Fruit fly (Drosophila melanogaster) whole organism, pupa: ENCODE results near the gene CG5762.

Experiments used
- CG10348 ChIP-seq: fragments of 200-800 bp; sonication (Bioruptor generic); IDR thresholded peaks from 2 replicates; pipeline ENCODE4 v1.3.6; 2022; ENCODE audit warnings: missing biosample characterization, missing genetic modification characterization
- CG12605 ChIP-seq: fragments of 200-800 bp; sonication (Bioruptor generic); IDR thresholded peaks from 2 replicates; pipeline ENCODE4 v1.3.6; 2022; ENCODE audit warnings: missing biosample characterization, missing genetic modification characterization
- CG13204 ChIP-seq: fragments of 200-800 bp; sonication (Bioruptor generic); optimal IDR thresholded peaks from 2 replicates; lab custom pipeline; 2018; ENCODE audit warnings: missing biosample characterization, mild to moderate bottlenecking, missing genetic modification characterization, moderate library complexity
- CG14655 ChIP-seq: fragments of 200-800 bp; sonication (Bioruptor generic); optimal IDR thresholded peaks from 3 replicates; lab custom pipeline; 2017; ENCODE audit warnings: mild to moderate bottlenecking, missing biosample characterization, missing genetic modification reagents, missing genetic modification characterization
- CG15710 ChIP-seq: fragments of 200-800 bp; sonication (Bioruptor generic); optimal IDR thresholded peaks from 2 replicates; lab custom pipeline; 2018; ENCODE audit warnings: missing biosample characterization, mild to moderate bottlenecking, missing genetic modification characterization, moderate library complexity
- CG17806 ChIP-seq: fragments of 200-800 bp; sonication (Bioruptor generic); optimal IDR thresholded peaks from 2 replicates; lab custom pipeline; 2018; ENCODE audit warnings: missing biosample characterization, mild to moderate bottlenecking, missing genetic modification characterization, moderate library complexity
- CG32121 ChIP-seq: fragments of 200-800 bp; sonication (Bioruptor generic); IDR thresholded peaks from 2 replicates; pipeline ENCODE4 v1.3.6; 2022; ENCODE audit warnings: missing biosample characterization, missing genetic modification characterization
- CG34367 ChIP-seq: fragments of 200-800 bp; sonication (Bioruptor generic); optimal IDR thresholded peaks from 2 replicates; lab custom pipeline; 2018; ENCODE audit warnings: missing biosample characterization, mild to moderate bottlenecking, missing genetic modification characterization
- CG4496 ChIP-seq: fragments of 200-800 bp; sonication (Bioruptor generic); IDR thresholded peaks from 3 replicates; pipeline ENCODE4 v1.3.6; 2022; ENCODE audit warnings: missing biosample characterization, missing genetic modification characterization
- CG8159 ChIP-seq: fragments of 200-800 bp; sonication (Bioruptor generic); optimal IDR thresholded peaks from 3 replicates; lab custom pipeline; 2018; ENCODE audit warnings: missing biosample characterization, mild to moderate bottlenecking, missing genetic modification characterization, moderate library complexity
- CG8301 ChIP-seq: fragments of 200-800 bp; sonication (Bioruptor generic); optimal IDR thresholded peaks from 2 replicates; lab custom pipeline; 2018; ENCODE audit warnings: missing biosample characterization, mild to moderate bottlenecking, missing genetic modification characterization
- CG9948 ChIP-seq: fragments of 200-800 bp; sonication (Bioruptor generic); optimal IDR thresholded peaks from 2 replicates; lab custom pipeline; 2018; ENCODE audit warnings: missing biosample characterization, mild to moderate bottlenecking, missing genetic modification characterization, moderate library complexity
- D1 ChIP-seq: fragments of 200-800 bp; sonication (Bioruptor generic); optimal IDR thresholded peaks from 2 replicates; lab custom pipeline; 2018; ENCODE audit warnings: missing biosample characterization, mild to moderate bottlenecking, missing genetic modification characterization, moderate library complexity
- EcR ChIP-seq: fragments of 200-800 bp; sonication (Bioruptor generic); optimal IDR thresholded peaks from 3 replicates; lab custom pipeline; 2019; ENCODE audit warnings: missing biosample characterization, missing genetic modification characterization, mild to moderate bottlenecking, moderate library complexity, missing genetic modification reagents
- Ets98B ChIP-seq: fragments of 200-800 bp; sonication (Bioruptor generic); IDR thresholded peaks from 2 replicates; pipeline ENCODE4 v1.3.6; 2022; ENCODE audit warnings: missing biosample characterization, missing genetic modification characterization
- Pif1A ChIP-seq: fragments of 200-800 bp; sonication (Bioruptor generic); optimal IDR thresholded peaks from 3 replicates; lab custom pipeline; 2016; ENCODE audit warnings: missing biosample characterization, missing genetic modification characterization
- Pif1B ChIP-seq: fragments of 200-800 bp; sonication (Bioruptor generic); optimal IDR thresholded peaks from 3 replicates; lab custom pipeline; 2016; ENCODE audit warnings: missing biosample characterization, missing genetic modification characterization
- Snoo ChIP-seq: fragments of 200-800 bp; sonication (Bioruptor generic); optimal IDR thresholded peaks from 3 replicates; lab custom pipeline; 2017; ENCODE audit warnings: missing biosample characterization, mild to moderate bottlenecking, missing genetic modification characterization, inconsistent platforms
- fd96Ca ChIP-seq: fragments of 200-800 bp; sonication (Bioruptor generic); IDR thresholded peaks from 3 replicates; pipeline ENCODE4 v1.3.6; 2022; ENCODE audit warnings: missing biosample characterization, missing genetic modification characterization
- gl ChIP-seq: fragments of 200-800 bp; sonication (Bioruptor generic); optimal IDR thresholded peaks from 2 replicates; lab custom pipeline; 2018; ENCODE audit warnings: missing biosample characterization, mild to moderate bottlenecking, missing genetic modification characterization
- rn ChIP-seq: fragments of 200-800 bp; sonication (Bioruptor generic); IDR thresholded peaks from 2 replicates; pipeline ENCODE4 v1.3.6; 2022; ENCODE audit warnings: missing biosample characterization, missing genetic modification characterization

Gene CG5762

DNA sequence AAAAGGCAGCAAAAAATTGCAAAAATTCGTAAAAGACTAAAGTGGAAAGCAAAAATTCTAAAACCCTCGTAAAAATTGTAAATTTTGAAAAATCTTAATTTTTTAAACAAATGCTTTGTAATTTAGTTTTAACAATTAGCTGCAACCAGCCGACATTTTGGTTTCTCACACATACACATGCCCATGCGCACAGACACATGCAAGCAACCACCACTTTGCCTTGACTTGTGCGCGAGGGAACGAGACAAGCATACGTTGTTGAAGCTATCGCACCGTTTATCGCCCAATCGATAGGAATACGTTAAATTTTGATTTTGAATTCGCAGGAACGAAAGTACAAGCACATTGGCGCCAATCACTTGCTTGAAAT, 41.2 kb downstream of the CG5762 start:
- TF ChIP-seq CG4496 (GFP tag; lab: Robert Waterston, UW): no peak
- peak; percentile 12; the same call in 1 of the 2 replicates for TF ChIP-seq Ets98B (GFP tag; lab: Robert Waterston, UW)
- TF ChIP-seq, all 21 proteins: peak for 1

DNA sequence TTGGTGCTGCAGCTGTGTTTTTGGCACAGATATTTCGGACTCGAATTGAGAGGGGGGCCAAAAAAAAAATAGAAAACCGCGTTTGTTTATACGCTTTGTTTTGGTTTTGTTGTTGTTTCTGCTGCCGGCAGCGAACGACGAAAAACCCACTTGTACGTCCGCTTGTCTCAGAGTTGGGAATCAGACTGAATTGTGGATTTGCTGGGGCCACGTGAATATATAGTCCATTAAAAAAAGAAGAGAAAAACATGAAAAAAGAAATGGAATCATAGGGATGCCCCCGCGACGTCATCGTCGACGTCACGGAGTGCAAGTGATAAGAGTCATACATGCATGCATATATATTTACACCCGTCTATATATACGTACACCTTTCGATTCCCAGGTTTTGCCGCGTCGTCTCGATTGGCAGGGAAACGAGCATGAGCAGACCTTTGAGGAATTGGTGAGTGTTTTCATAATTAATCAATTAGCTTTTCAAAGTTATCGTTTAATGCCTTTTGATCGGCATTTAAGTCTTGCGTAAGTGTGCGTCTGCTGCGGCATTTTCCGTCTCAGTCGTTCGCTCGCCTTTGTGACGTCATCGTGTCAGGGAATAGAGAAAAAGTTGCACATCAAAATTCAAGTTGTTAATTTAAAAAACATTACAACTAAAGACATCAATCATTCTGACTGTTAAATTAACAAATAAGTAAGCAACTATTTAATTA, 41.7 kb downstream of the CG5762 start:
- 0 out of 2 replicates have a peak, but pooled peaks have one; percentile 6 for TF ChIP-seq Ets98B (GFP tag; lab: Robert Waterston, UW)
- no peak for TF ChIP-seq CG14655
- TF ChIP-seq Snoo (tag; lab: Kevin White, UChicago): no peak
- TF ChIP-seq CG15710: peak; percentile 9
- no peak for TF ChIP-seq fd96Ca (GFP tag; lab: Robert Waterston, UW)
- no peak for TF ChIP-seq CG9948
- no peak for TF ChIP-seq CG32121 (GFP tag; lab: Robert Waterston, UW)
- no peak for TF ChIP-seq CG34367 (tag; lab: Kevin White, UChicago)
- no peak for TF ChIP-seq CG8159 (tag; lab: Kevin White, UChicago)
- TF ChIP-seq CG13204 (GFP tag; lab: Kevin White, UChicago): no peak
- peak; percentile 32; the same call in 1 of the 2 replicates for TF ChIP-seq CG12605 (GFP tag; lab: Robert Waterston, UW)
- no peak for TF ChIP-seq CG17806
- no peak for TF ChIP-seq Pif1B (GFP tag; lab: Kevin White, UChicago)
- TF ChIP-seq EcR: peak; percentile 71
- TF ChIP-seq CG8301 (tag; lab: Kevin White, UChicago): no peak
- TF ChIP-seq Pif1A: no peak
- TF ChIP-seq gl (tag; lab: Kevin White, UChicago): peak; percentile 39
- no peak for TF ChIP-seq CG10348 (GFP tag; lab: Robert Waterston, UW)
- TF ChIP-seq D1: no peak
- no peak for TF ChIP-seq rn
- 0 out of 3 replicates have a peak, but pooled peaks have one; percentile 15 for TF ChIP-seq CG4496 (GFP tag; lab: Robert Waterston, UW)

DNA sequence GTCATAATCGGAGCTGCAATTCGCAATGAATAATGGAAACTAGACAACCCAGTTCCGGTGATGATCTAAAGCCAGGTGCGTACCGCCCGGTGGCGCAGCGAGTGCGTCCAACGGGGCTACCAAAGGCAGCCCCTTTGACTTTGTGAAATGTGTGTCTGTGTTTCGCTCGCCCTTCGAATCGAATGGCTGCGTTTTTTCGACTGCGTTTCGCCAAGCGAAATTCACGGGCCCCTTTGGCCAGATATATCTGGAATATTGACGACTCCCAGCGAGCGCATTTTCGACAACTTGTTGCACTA, 42.5 kb downstream of the CG5762 start:
- TF ChIP-seq CG8301 (tag; lab: Kevin White, UChicago) (no peak), EcR (no peak), gl (tag; lab: Kevin White, UChicago) (no peak), CG15710 (no peak), CG14655 (no peak), Pif1A (no peak)

DNA sequence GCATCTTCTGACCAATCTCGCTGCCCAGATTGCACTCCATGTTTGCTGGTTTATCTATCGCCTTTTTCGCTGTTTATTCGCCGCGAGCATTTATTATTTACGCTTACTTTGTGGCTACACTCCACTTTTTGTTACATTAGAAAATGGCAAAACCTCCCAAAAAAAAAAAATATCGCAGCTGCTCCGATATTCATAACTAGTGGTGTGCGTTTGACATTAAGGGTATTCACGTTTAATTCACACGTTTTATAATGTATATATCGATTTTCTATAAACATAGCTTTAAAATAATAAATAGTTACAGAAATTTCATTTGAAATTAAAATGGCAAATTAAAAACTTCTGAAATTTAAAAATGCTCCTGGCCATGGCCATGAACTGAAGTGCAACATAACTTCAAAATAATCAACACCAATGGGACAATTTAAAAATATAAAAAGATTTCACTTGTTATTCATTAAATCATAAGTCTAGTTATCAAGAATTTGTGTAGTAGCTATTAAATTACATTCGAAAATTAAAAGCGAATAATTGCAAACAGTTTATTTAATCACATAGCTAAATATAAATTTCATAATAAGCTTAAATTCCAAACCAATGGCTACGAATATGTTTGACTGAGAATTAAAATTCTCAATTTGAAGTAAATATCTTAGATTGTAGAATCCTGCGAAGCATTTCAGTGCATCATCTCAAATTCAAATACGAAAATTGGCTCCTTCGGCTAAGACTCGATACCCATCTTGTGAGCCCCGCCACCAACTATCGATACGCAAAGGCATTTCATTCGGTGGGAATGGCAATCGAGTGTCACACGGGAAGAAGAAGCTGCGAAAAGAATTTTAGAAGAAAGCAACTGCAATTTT, 43.0 kb downstream of the CG5762 start, which contains the start of the genes Nab2 and BRWD3:
Gene Nab2 (minus strand): TSS at position 203 of the 866 bp plus-strand sequence.
Gene BRWD3 (plus strand): TSS at position 784 of the 866 bp plus-strand sequence.
- TF ChIP-seq CG14655 (no peak), CG15710 (no peak), CG32121 (GFP tag; lab: Robert Waterston, UW) (0 out of 2 replicates have a peak, but pooled peaks have one; percentile 50), Ets98B (GFP tag; lab: Robert Waterston, UW) (no peak; the same call in none of the 2 replicates), fd96Ca (GFP tag; lab: Robert Waterston, UW) (peak; percentile 21; the same call in 1 of the 3 replicates), CG34367 (tag; lab: Kevin White, UChicago) (no peak), Pif1A (no peak), CG4496 (GFP tag; lab: Robert Waterston, UW) (0 out of 3 replicates have a peak, but pooled peaks have one; percentile 8), CG10348 (GFP tag; lab: Robert Waterston, UW) (no peak), CG12605 (GFP tag; lab: Robert Waterston, UW) (peak; percentile 8; the same call in 1 of the 2 replicates), rn (peak; percentile 20; the same call in 1 of the 2 replicates), CG8159 (tag; lab: Kevin White, UChicago) (peak; percentile 15), Pif1B (GFP tag; lab: Kevin White, UChicago) (no peak), CG9948 (no peak), gl (tag; lab: Kevin White, UChicago) (no peak)
- TF ChIP-seq, all 21 proteins: peak for 6
